Worm (Caenorhabditis elegans): Measurements from ENCODE around the gene R05D8.7.

ce11 chrV:2809443-2809842, 46.4 kb upstream of the R05D8.7 start:
- no peak for TF ChIP-seq him-1 (tag; optimal IDR thresholded peaks at IDR 0.05)
- no peak for TF ChIP-seq W03F9.2 (tag; optimal IDR thresholded peaks at IDR 0.05)
- no peak for TF ChIP-seq dao-5 (tag; optimal IDR thresholded peaks at IDR 0.05)

Measured in whole organism, L4/young adult.